Worm (Caenorhabditis elegans): ENCODE measurements around the gene R05G6.10.

- no peak for TF ChIP-seq zag-1 (tag; optimal IDR thresholded peaks at IDR 0.05)
- no peak for TF ChIP-seq nhr-76 (tag; optimal IDR thresholded peaks at IDR 0.05)
- no peak for TF ChIP-seq tag-97 (GFP tag; IDR thresholded peaks at IDR 0.05)
Observed at ce11 chrIV:7578281-7578680, 35.9 kb upstream of the R05G6.10 start, which contains the start of gene F32E10.5.
